Worm (Caenorhabditis elegans) whole organism, mixed stage, embryonic: ENCODE results near the gene T07F10.5.

ENCODE experiments used
- lin-13 ChIP-seq: fragments of 150-350 bp; optimal IDR thresholded peaks from 2 replicates; lab custom pipeline; 2014; ENCODE audit warnings: missing biosample characterization, missing genetic modification characterization
- snpc-4 ChIP-seq: fragments of 150-350 bp; optimal IDR thresholded peaks from 2 replicates; lab custom pipeline; 2014; ENCODE audit warnings: missing biosample characterization, missing genetic modification characterization
- ztf-11 ChIP-seq: fragments of 150-350 bp; optimal IDR thresholded peaks from 2 replicates; lab custom pipeline; 2014; ENCODE audit warnings: missing biosample characterization, missing genetic modification characterization

DNA sequence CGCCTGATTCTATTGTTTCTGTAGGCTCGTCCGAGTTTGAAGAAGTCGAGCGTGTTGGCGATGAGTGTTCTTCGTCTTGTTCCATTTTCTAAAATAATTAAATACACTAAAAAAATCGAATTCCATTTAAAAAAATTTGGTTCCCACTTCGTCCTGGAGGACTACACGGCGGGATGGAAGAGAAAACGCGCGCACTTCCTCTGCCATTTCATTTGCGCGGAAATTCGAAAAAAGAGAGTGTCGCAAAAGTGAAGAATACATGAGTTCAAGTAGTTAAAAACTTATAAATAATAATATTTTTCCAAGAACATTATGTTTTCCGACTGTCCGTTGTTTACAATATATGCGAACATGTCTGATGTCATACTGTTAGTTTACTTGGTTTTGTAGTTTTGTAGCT, 4.2 kb downstream of the T07F10.5 start, which contains the start of gene T07F10.3:
- TF ChIP-seq ztf-11 (tag; lab: Kevin White, UChicago), result no peak
- TF ChIP-seq snpc-4 (tag; lab: Kevin White, UChicago), result no peak
- no peak for TF ChIP-seq lin-13 (tag; lab: Kevin White, UChicago)
